Worm (Caenorhabditis elegans): ENCODE measurements around the gene cest-2.2.
"Not testable (repeated sequence)": the region's sequence is repeated elsewhere in the genome, so short reads cannot be mapped to it uniquely, and the experiment has no call there.

The cest-2.2 gene

DNA sequence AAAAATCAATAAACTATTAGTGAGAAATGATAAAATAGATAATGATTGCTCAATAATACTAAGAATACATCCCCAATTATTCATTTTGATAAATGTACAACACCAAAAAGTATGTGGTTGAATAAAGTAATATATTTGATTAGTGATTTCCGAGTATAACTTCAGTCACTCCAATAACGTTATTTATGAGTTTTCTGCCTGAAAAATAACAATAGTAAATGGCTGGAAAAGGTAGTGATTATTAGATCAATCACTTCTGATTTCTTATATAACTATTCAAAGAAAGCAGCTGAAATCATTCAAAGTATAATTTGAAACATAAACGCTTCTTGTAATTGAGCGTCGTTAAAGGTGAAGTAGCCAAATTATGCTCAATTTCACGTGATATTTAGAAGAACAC is 35.6 kb upstream of the cest-2.2 start, which contains the start of gene str-230:
str-230 (minus strand) TSS at position 101 of the 400 bp plus-strand sequence.
- TF ChIP-seq lin-15B (tag; optimal IDR thresholded peaks at IDR 0.05) (no peak), zag-1 (tag; optimal IDR thresholded peaks at IDR 0.05) (no peak), tra-1 (GFP tag; IDR thresholded peaks at IDR 0.05) (no peak), madf-5 (GFP tag; IDR thresholded peaks at IDR 0.05) (no peak), egl-27 (tag; optimal IDR thresholded peaks at IDR 0.05) (no peak)

- not testable (repeated sequence) for TF ChIP-seq Y75B8A.6 (GFP tag; IDR thresholded peaks at IDR 0.05); unc-39 (tag; optimal IDR thresholded peaks at IDR 0.05); ces-1 (GFP tag; optimal IDR thresholded peaks at IDR 0.05)
These were observed 30.1 kb upstream of the cest-2.2 start, which contains the start of gene T16A9.3 for ce11 chrV:14205214-14205613. TSS of gene T16A9.3 (plus strand) at chrV:14205514.

- peak; percentile 20; the same call in 1 of the 2 replicates for TF ChIP-seq set-16 (GFP tag; IDR thresholded peaks at IDR 0.05)
- TF ChIP-seq php-3 (GFP tag; IDR thresholded peaks at IDR 0.05) = peak; percentile 57; the same call in 1 of the 2 replicates
- TF ChIP-seq dmd-6 (GFP tag; IDR thresholded peaks at IDR 0.05) = peak; percentile 49
- peak; percentile 69 for TF ChIP-seq lin-38 (GFP tag; IDR thresholded peaks at IDR 0.05)
- TF ChIP-seq ceh-20 (GFP tag; IDR thresholded peaks at IDR 0.05) = peak; percentile 56; the same call in 1 of the 2 replicates
- TF ChIP-seq mxl-2 (GFP tag; conservative IDR thresholded peaks at IDR 0.05) = 0 out of 2 replicates have a peak, but pooled peaks have one; percentile 11
These were observed 28.7 kb upstream of the cest-2.2 start for ce11 chrV:14203809-14204208.

- peak; percentile 87 to 90 for TF ChIP-seq lsy-2 (tag; optimal IDR thresholded peaks at IDR 0.05)
- no peak for TF ChIP-seq R02D3.7 (tag; optimal IDR thresholded peaks at IDR 0.05)
- TF ChIP-seq zfp-2 (tag; optimal IDR thresholded peaks at IDR 0.05) = peak; percentile 18
- TF ChIP-seq nhr-111 (GFP tag; optimal IDR thresholded peaks at IDR 0.05) = no peak
- TF ChIP-seq fos-1 (tag; optimal IDR thresholded peaks at IDR 0.05) = no peak
- TF ChIP-seq mep-1 (tag; optimal IDR thresholded peaks at IDR 0.05) = peak; percentile 96
- TF ChIP-seq gei-8 (GFP tag; optimal IDR thresholded peaks at IDR 0.05) = no peak
- peak; percentile 61 for TF ChIP-seq F37D6.2 (tag; optimal IDR thresholded peaks at IDR 0.05)
- peak; percentile 67; the same call in 1 of the 2 replicates for TF ChIP-seq lin-1 (GFP tag; IDR thresholded peaks at IDR 0.05)
- TF ChIP-seq hlh-30 (tag; optimal IDR thresholded peaks at IDR 0.05; ENCODE audit: insufficient read depth) = peak; percentile 97
- TF ChIP-seq madf-5 (GFP tag; IDR thresholded peaks at IDR 0.05) = no peak
- TF ChIP-seq daf-12 (tag; optimal IDR thresholded peaks at IDR 0.05) = no peak
- peak; percentile 99 for TF ChIP-seq hlh-11 (tag; optimal IDR thresholded peaks at IDR 0.05)
- peak; percentile 90 for TF ChIP-seq nhr-48 (tag; optimal IDR thresholded peaks at IDR 0.05)
- TF ChIP-seq ztf-11 (tag; optimal IDR thresholded peaks at IDR 0.05) = no peak
- TF ChIP-seq php-3 (GFP tag; IDR thresholded peaks at IDR 0.05) = no peak
- peak; percentile 63; the same call in 1 of the 2 replicates for TF ChIP-seq Y75B8A.6 (GFP tag; IDR thresholded peaks at IDR 0.05)
- TF ChIP-seq rbr-2 (tag; optimal IDR thresholded peaks at IDR 0.05) = peak; percentile 88
- TF ChIP-seq ces-1 (GFP tag; optimal IDR thresholded peaks at IDR 0.05) = no peak
- TF ChIP-seq mdt-29 (GFP tag; IDR thresholded peaks at IDR 0.05) = peak; percentile 87
- peak; percentile 62; the same call in 1 of the 2 replicates for TF ChIP-seq arid-1 (GFP tag; conservative IDR thresholded peaks at IDR 0.05)
- peak; percentile 84 for TF ChIP-seq pha-4 (GFP tag; IDR thresholded peaks at IDR 0.05)
- peak; percentile 72 for TF ChIP-seq pha-4 (tag; optimal IDR thresholded peaks at IDR 0.05)
- TF ChIP-seq ceh-82 (tag; optimal IDR thresholded peaks at IDR 0.05) = no peak
- peak; percentile 12 for TF ChIP-seq duxl-1 (tag; optimal IDR thresholded peaks at IDR 0.05; ENCODE audit: poor library complexity)
- TF ChIP-seq lim-7 (GFP tag; IDR thresholded peaks at IDR 0.05) = 0 out of 2 replicates have a peak, but pooled peaks have one; percentile 29
- TF ChIP-seq zag-1 (tag; optimal IDR thresholded peaks at IDR 0.05) = no peak
- TF ChIP-seq ztf-7 (tag; optimal IDR thresholded peaks at IDR 0.05) = peak; percentile 26
- TF ChIP-seq T26A8.4 (GFP tag; IDR thresholded peaks at IDR 0.05) = peak; percentile 84
- no peak for TF ChIP-seq Y105C5A.15 (GFP tag; IDR thresholded peaks at IDR 0.05)
- TF ChIP-seq lir-3 (tag; optimal IDR thresholded peaks at IDR 0.05) = no peak
- TF ChIP-seq ceh-44 (GFP tag; IDR thresholded peaks at IDR 0.05) = no peak
- TF ChIP-seq F10B5.3 (tag; optimal IDR thresholded peaks at IDR 0.05) = no peak
- TF ChIP-seq ZK337.2 (GFP tag; IDR thresholded peaks at IDR 0.05) = no peak
- peak; percentile 54 to 95 for TF ChIP-seq mdl-1 (tag; optimal IDR thresholded peaks at IDR 0.05)
- TF ChIP-seq spr-1 (tag; optimal IDR thresholded peaks at IDR 0.05) = peak; percentile 88
These were observed 24.9 kb upstream of the cest-2.2 start for ce11 chrV:14200086-14200485.

Measured in whole organism, L4 larva.